Worm (Caenorhabditis elegans): ENCODE results near the gene R160.4.

Gene R160.4

DNA sequence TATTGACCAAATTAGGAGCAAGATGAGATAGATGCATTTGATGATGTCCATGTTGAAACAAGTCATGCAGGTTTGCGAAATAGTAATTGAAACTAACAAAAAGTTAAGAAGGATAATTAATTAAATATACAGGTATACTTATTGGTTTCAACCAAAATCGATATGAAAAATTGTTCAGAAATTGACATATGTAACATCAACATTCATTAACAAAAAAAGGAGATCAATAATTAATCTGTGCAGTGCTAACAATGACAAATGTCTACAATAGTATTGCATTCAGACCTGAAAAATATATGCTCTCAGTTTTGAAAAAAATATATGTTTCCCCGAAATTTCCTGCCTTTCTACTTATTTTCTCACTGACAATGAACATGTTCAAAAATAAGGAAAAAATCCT lies at the start of gene R160.4:
TSS of gene R160.4 (minus strand) at position 101 of the 400 bp plus-strand sequence.
- TF ChIP-seq xbp-1 (tag; optimal IDR thresholded peaks at IDR 0.05) (no peak), lin-14 (GFP tag; optimal IDR thresholded peaks at IDR 0.05) (no peak), nhr-90 (tag; optimal IDR thresholded peaks at IDR 0.05; ENCODE audit: poor library complexity) (no peak), efl-1 (optimal IDR thresholded peaks at IDR 0.05) (no peak), efl-1 (GFP tag; optimal IDR thresholded peaks at IDR 0.05 in 1 of 2) (no peak), aly-2 (tag; optimal IDR thresholded peaks at IDR 0.05) (no peak), dsc-1 (tag; optimal IDR thresholded peaks at IDR 0.05) (no peak), C04F5.9 (tag; optimal IDR thresholded peaks at IDR 0.05) (no peak), nhr-28 (tag; optimal IDR thresholded peaks at IDR 0.05) (no peak), nhr-71 (tag; optimal IDR thresholded peaks at IDR 0.05) (no peak), egl-27 (tag; optimal IDR thresholded peaks at IDR 0.05) (no peak), ceh-90 (tag; optimal IDR thresholded peaks at IDR 0.05) (no peak), nhr-20 (tag; optimal IDR thresholded peaks at IDR 0.05) (no peak), ceh-63 (GFP tag; optimal IDR thresholded peaks at IDR 0.05) (no peak)

DNA sequence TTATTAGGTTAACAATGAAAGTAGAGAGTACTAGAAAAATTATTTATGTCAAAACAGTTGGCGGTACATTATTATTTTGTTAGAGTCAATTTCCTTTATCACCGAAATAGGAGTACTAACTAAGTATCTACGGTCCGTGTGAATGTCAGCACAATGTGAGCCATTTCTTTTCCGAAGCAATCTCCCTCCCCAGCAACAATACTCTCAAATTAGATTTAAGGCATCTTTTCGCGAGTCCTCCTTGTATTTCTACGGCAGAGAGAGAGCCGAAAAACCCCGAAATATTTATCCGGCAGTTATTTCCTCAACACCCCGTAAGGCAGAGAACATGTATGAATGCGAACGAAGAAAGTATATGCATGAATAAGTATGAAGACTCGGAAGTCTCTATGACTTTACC lies 46.6 kb upstream of the R160.4 start:
- TF ChIP-seq grh-1 (GFP tag; IDR thresholded peaks at IDR 0.05) (no peak), C34B4.2 (tag; optimal IDR thresholded peaks at IDR 0.05) (no peak), nhr-47 (tag; optimal IDR thresholded peaks at IDR 0.05) (no peak), lin-14 (GFP tag; optimal IDR thresholded peaks at IDR 0.05) (peak; percentile 17), fkh-10 (GFP tag; optimal IDR thresholded peaks at IDR 0.05) (peak; percentile 28)

DNA sequence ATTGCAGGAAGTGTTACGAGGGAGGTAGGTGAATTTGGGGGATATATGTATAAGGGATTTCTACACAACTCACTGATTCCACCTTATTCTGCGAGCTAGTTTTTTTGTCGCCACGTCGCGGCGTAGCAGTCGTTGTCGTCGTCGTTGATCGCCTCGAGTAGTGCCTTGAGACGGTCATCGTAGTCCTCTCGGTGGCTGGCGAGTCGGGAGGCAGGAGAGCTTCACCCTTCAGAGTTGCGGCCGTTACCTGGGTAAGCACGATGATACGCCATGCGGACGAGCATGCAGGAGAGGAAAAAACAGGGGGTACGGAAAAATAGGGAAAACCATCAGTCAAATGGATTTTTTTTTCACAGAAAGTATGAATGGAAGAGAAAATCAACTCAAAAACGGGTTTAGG lies 44.5 kb upstream of the R160.4 start:
- TF ChIP-seq pax-3 (tag; optimal IDR thresholded peaks at IDR 0.05) (no peak), lin-15B (tag; optimal IDR thresholded peaks at IDR 0.05) (no peak), tlp-1 (tag; optimal IDR thresholded peaks at IDR 0.05) (no peak), unc-98 (GFP tag; IDR thresholded peaks at IDR 0.05) (no peak), nhr-76 (tag; optimal IDR thresholded peaks at IDR 0.05) (no peak), xbp-1 (tag; optimal IDR thresholded peaks at IDR 0.05) (no peak), mep-1 (tag; optimal IDR thresholded peaks at IDR 0.05) (no peak), efl-1 (optimal IDR thresholded peaks at IDR 0.05) (no peak), efl-1 (GFP tag; optimal IDR thresholded peaks at IDR 0.05 in 1 of 2) (no peak), nhr-71 (tag; optimal IDR thresholded peaks at IDR 0.05) (no peak), C04F5.9 (tag; optimal IDR thresholded peaks at IDR 0.05) (no peak), rnt-1 (tag; optimal IDR thresholded peaks at IDR 0.05) (no peak), pqm-1 (tag; optimal IDR thresholded peaks at IDR 0.05) (no peak), vab-15 (tag; optimal IDR thresholded peaks at IDR 0.05) (no peak), blmp-1 (tag; optimal IDR thresholded peaks at IDR 0.05) (no peak)

DNA sequence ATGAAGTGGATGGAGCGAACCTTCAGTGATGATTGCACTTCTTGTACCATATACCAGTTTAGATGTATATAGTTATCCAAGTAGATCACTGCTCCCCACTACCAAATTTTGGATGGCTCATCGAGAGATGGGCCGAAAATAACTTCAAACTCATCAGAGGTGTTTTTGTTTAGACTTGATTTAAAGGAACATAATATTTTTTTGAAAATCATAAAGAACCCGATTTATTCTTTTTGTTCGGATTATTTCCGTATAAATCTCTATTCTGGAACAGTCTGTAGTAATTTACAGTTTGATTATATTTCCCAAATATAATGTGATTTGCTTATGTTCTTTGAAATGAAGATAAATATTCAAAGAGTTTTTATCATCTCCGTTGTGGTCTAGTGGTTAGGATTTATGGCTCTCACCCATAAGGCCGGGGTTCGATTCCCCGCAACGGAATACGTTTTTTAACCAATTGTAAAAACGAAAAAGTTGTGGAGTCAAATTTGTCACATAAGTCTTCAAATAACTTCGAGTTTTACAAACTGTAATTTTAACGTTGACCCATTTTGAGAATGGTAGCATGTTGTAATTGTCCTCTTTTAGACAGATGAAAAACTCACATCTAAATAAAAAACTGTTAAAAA lies 41.7 kb upstream of the R160.4 start:
- TF ChIP-seq hpl-2 (GFP tag; optimal IDR thresholded peaks at IDR 0.05): no peak
- TF ChIP-seq sptf-1 (tag; optimal IDR thresholded peaks at IDR 0.05): no peak
- no peak for TF ChIP-seq dpl-1 (GFP tag; optimal IDR thresholded peaks at IDR 0.05)
- TF ChIP-seq nhr-85 (tag): no peak
- TF ChIP-seq pax-3 (tag; optimal IDR thresholded peaks at IDR 0.05): no peak
- no peak for TF ChIP-seq mab-9 (GFP tag; IDR thresholded peaks at IDR 0.05)
- TF ChIP-seq ztf-4 (tag; optimal IDR thresholded peaks at IDR 0.05): no peak
- TF ChIP-seq lin-15B (tag; optimal IDR thresholded peaks at IDR 0.05): no peak
- TF ChIP-seq C04F5.9 (tag; optimal IDR thresholded peaks at IDR 0.05): no peak
- no peak for TF ChIP-seq efl-1 (optimal IDR thresholded peaks at IDR 0.05)
- no peak for TF ChIP-seq efl-1 (GFP tag; optimal IDR thresholded peaks at IDR 0.05 in 1 of 2)
- no peak for TF ChIP-seq mep-1 (tag; optimal IDR thresholded peaks at IDR 0.05)
- no peak for TF ChIP-seq hlh-17 (GFP tag; optimal IDR thresholded peaks at IDR 0.05; ENCODE audit: borderline replicate concordance)
- no peak for TF ChIP-seq aha-1 (tag; optimal IDR thresholded peaks at IDR 0.05)
- TF ChIP-seq F16B12.6 (tag; optimal IDR thresholded peaks at IDR 0.05): no peak
- no peak for TF ChIP-seq nhr-28 (tag; optimal IDR thresholded peaks at IDR 0.05)
- TF ChIP-seq nhr-237 (tag; optimal IDR thresholded peaks at IDR 0.05): no peak
- no peak for TF ChIP-seq elt-3 (tag; optimal IDR thresholded peaks at IDR 0.05)
- TF ChIP-seq nhr-90 (tag; optimal IDR thresholded peaks at IDR 0.05; ENCODE audit: poor library complexity): no peak
- TF ChIP-seq rnt-1 (tag; optimal IDR thresholded peaks at IDR 0.05): no peak
